Worm (Caenorhabditis elegans): ENCODE data around the gene idpp-16.

DNA sequence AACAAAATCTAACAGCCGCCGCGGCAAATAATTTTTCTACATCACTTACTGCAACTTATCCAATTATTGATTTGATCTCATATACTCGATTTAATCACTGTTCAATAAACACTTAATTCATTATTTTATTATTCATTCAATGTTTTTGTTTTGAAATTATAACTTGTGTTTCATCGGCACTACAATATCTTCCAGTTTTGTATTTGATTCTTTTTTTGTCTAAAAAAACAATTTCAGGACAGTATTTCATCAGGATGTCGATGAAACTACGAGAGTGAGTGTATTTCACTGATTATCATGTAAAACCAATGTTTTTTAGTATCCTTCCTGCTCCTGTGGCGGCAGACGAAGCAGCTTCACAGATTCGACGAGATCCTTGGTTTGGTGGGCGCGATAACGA, 38.9 kb upstream of the idpp-16 start, which contains the start of gene skp-1:
- TF ChIP-seq unc-86 (tag; optimal IDR thresholded peaks at IDR 0.05) (no peak), unc-62 (GFP tag; optimal IDR thresholded peaks at IDR 0.05) (no peak), fkh-4 (tag; optimal IDR thresholded peaks at IDR 0.05; ENCODE audit: borderline replicate concordance) (no peak), pqm-1 (tag; optimal IDR thresholded peaks at IDR 0.05) (no peak), nhr-11 (tag; optimal IDR thresholded peaks at IDR 0.05) (no peak), elt-2 (tag; optimal IDR thresholded peaks at IDR 0.05) (no peak), mdl-1 (tag; optimal IDR thresholded peaks at IDR 0.05) (no peak)

All from whole organism, L1 larva.